Fruit fly (Drosophila melanogaster) whole organism, embryonic: ENCODE data around the gene Mst77F.

Source experiments
- Atf6 ChIP-seq: fragments of 200-800 bp; sonication (Bioruptor generic); IDR thresholded peaks from 2 replicates; pipeline ENCODE4 v1.3.6; 2022; ENCODE audit warnings: missing biosample characterization, missing genetic modification characterization
- B-H1 ChIP-seq: fragments of 200-800 bp; sonication (Bioruptor generic); IDR thresholded peaks from 3 replicates; pipeline ENCODE4 v1.3.6; 2022; ENCODE audit warnings: missing biosample characterization, missing genetic modification characterization
- Blimp-1 ChIP-seq: fragments of 200-800 bp; sonication (Bioruptor generic); optimal IDR thresholded peaks from 3 replicates; lab custom pipeline; 2018; ENCODE audit warnings: missing biosample characterization, missing genetic modification characterization, mild to moderate bottlenecking, moderate library complexity, missing genetic modification reagents
- CG10209 ChIP-seq: fragments of 200-800 bp; sonication (Bioruptor generic); optimal IDR thresholded peaks from 3 replicates; lab custom pipeline; 2017; ENCODE audit warnings: missing biosample characterization, mild to moderate bottlenecking, missing genetic modification characterization, missing genetic modification reagents
- CG10431 ChIP-seq: fragments of 200-800 bp; sonication (Bioruptor generic); optimal IDR thresholded peaks from 3 replicates; lab custom pipeline; 2018; ENCODE audit warnings: missing biosample characterization, mild to moderate bottlenecking, missing genetic modification characterization
- CG11093 ChIP-seq: fragments of 200-800 bp; sonication (Bioruptor generic); IDR thresholded peaks from 3 replicates; pipeline ENCODE4 v1.3.6; 2022; ENCODE audit warnings: missing biosample characterization, missing genetic modification characterization
- CG11695 ChIP-seq: fragments of 200-800 bp; sonication (Bioruptor generic); IDR thresholded peaks from 3 replicates; pipeline ENCODE4 v1.3.6; 2022; ENCODE audit warnings: missing biosample characterization, missing genetic modification characterization
- CG12071 ChIP-seq: fragments of 200-800 bp; sonication (Bioruptor generic); optimal IDR thresholded peaks from 3 replicates; lab custom pipeline; 2018; ENCODE audit warnings: missing biosample characterization, mild to moderate bottlenecking, missing genetic modification characterization
- CG12769 ChIP-seq: fragments of 200-800 bp; sonication (Bioruptor generic); optimal IDR thresholded peaks from 2 replicates; lab custom pipeline; 2019; ENCODE audit warnings: missing biosample characterization, mild to moderate bottlenecking, missing genetic modification characterization, moderate library complexity
- CG12942 ChIP-seq: fragments of 200-800 bp; sonication (Bioruptor generic); optimal IDR thresholded peaks from 3 replicates; lab custom pipeline; 2016; ENCODE audit warnings: missing biosample characterization, missing genetic modification characterization
- CG13296 ChIP-seq: fragments of 200-800 bp; sonication (Bioruptor generic); optimal IDR thresholded peaks from 3 replicates; lab custom pipeline; 2018; ENCODE audit warnings: missing biosample characterization, mild to moderate bottlenecking, missing genetic modification characterization
- CG13775 ChIP-seq: fragments of 200-800 bp; sonication (Bioruptor generic); optimal IDR thresholded peaks from 3 replicates; lab custom pipeline; 2017; ENCODE audit warnings: missing biosample characterization, mild to moderate bottlenecking, missing genetic modification characterization
- CG15073 ChIP-seq: fragments of 200-800 bp; sonication (Bioruptor generic); optimal IDR thresholded peaks from 2 replicates; lab custom pipeline; 2016; ENCODE audit warnings: missing biosample characterization, missing genetic modification characterization
- CG15269 ChIP-seq: fragments of 200-800 bp; sonication (Bioruptor generic); optimal IDR thresholded peaks from 2 replicates; lab custom pipeline; 2018; ENCODE audit warnings: missing biosample characterization, mild to moderate bottlenecking, missing genetic modification characterization, moderate library complexity
- CG1647 ChIP-seq: fragments of 200-800 bp; sonication (Bioruptor generic); optimal IDR thresholded peaks from 3 replicates; lab custom pipeline; 2016; ENCODE audit warnings: missing biosample characterization, missing genetic modification characterization
- CG17385 ChIP-seq: fragments of 200-800 bp; sonication (Bioruptor generic); optimal IDR thresholded peaks from 3 replicates; lab custom pipeline; 2018; ENCODE audit warnings: missing biosample characterization, mild to moderate bottlenecking, missing genetic modification characterization
- CG2889 ChIP-seq: fragments of 200-800 bp; sonication (Bioruptor generic); IDR thresholded peaks from 3 replicates; pipeline ENCODE4 v1.3.6; 2022; ENCODE audit warnings: missing biosample characterization, missing genetic modification characterization
- CG32532 ChIP-seq: fragments of 200-800 bp; sonication (Bioruptor generic); IDR thresholded peaks from 2 replicates; pipeline ENCODE4 v1.3.6; 2022; ENCODE audit warnings: missing biosample characterization, missing genetic modification characterization
- CG34224 ChIP-seq: fragments of 200-800 bp; sonication (Bioruptor generic); IDR thresholded peaks from 3 replicates; pipeline ENCODE4 v1.3.6; 2022; ENCODE audit warnings: missing biosample characterization, missing genetic modification characterization; ENCODE audit not compliant: partially characterized antibody
- CG6813 ChIP-seq: fragments of 200-800 bp; sonication (Bioruptor generic); optimal IDR thresholded peaks from 2 replicates; lab custom pipeline; 2017; ENCODE audit warnings: missing biosample characterization, missing genetic modification characterization, mild to moderate bottlenecking, moderate library complexity, missing genetic modification reagents
- CG9817 ChIP-seq: fragments of 200-800 bp; sonication (Bioruptor generic); optimal IDR thresholded peaks from 2 replicates; lab custom pipeline; 2018; ENCODE audit warnings: missing biosample characterization, mild to moderate bottlenecking, missing genetic modification characterization, moderate library complexity
- CHES-1-like ChIP-seq: fragments of 200-800 bp; sonication (Bioruptor generic); optimal IDR thresholded peaks from 2 replicates; lab custom pipeline; 2016; ENCODE audit warnings: missing biosample characterization, missing genetic modification characterization
- Dbx ChIP-seq: fragments of 200-800 bp; sonication (Bioruptor generic); IDR thresholded peaks from 3 replicates; pipeline ENCODE4 v1.3.6; 2022; ENCODE audit warnings: missing biosample characterization, missing genetic modification characterization
- ERR ChIP-seq: fragments of 200-800 bp; sonication (Bioruptor generic); optimal IDR thresholded peaks from 2 replicates; lab custom pipeline; 2016; ENCODE audit warnings: missing biosample characterization, missing genetic modification characterization
- HHEX ChIP-seq: fragments of 200-800 bp; sonication (Bioruptor generic); optimal IDR thresholded peaks from 3 replicates; lab custom pipeline; 2017; ENCODE audit warnings: missing biosample characterization, mild to moderate bottlenecking, missing genetic modification characterization, missing genetic modification reagents
- MBD-R2 ChIP-seq: fragments of 200-800 bp; sonication (Bioruptor generic); IDR thresholded peaks from 2 replicates; pipeline ENCODE4 v1.3.6; 2022; ENCODE audit warnings: missing biosample characterization, missing genetic modification characterization
- Meics ChIP-seq: fragments of 200-800 bp; sonication (Bioruptor generic); optimal IDR thresholded peaks from 2 replicates; lab custom pipeline; 2017; ENCODE audit warnings: missing biosample characterization, mild to moderate bottlenecking, missing genetic modification characterization
- Nf-YB ChIP-seq: fragments of 200-800 bp; sonication (Bioruptor generic); optimal IDR thresholded peaks from 3 replicates; lab custom pipeline; 2019; ENCODE audit warnings: missing biosample characterization, mild to moderate bottlenecking, missing genetic modification characterization, moderate library complexity
- Poxn ChIP-seq: fragments of 200-800 bp; sonication (Bioruptor generic); IDR thresholded peaks from 2 replicates; pipeline ENCODE4 v1.3.6; 2022; ENCODE audit warnings: missing biosample characterization, missing genetic modification characterization
- TFAM ChIP-seq: fragments of 200-800 bp; sonication (Bioruptor generic); optimal IDR thresholded peaks from 2 replicates; lab custom pipeline; 2017; ENCODE audit warnings: missing biosample characterization, missing genetic modification characterization, inconsistent platforms
- Xbp1 ChIP-seq: fragments of 200-800 bp; sonication (Bioruptor generic); optimal IDR thresholded peaks from 3 replicates; lab custom pipeline; 2016; ENCODE audit warnings: missing biosample characterization, mild to moderate bottlenecking, missing genetic modification characterization
- ab ChIP-seq: fragments of 200-800 bp; sonication (Bioruptor generic); optimal IDR thresholded peaks from 2 replicates; lab custom pipeline; 2016; ENCODE audit warnings: missing biosample characterization, missing genetic modification characterization
- amos ChIP-seq: fragments of 200-800 bp; sonication (Bioruptor generic); IDR thresholded peaks from 2 replicates; pipeline ENCODE4 v1.3.6; 2022; ENCODE audit warnings: missing biosample characterization, missing genetic modification characterization; ENCODE audit not compliant: partially characterized antibody
- dysf ChIP-seq: fragments of 200-800 bp; sonication (Bioruptor generic); IDR thresholded peaks from 3 replicates; pipeline ENCODE4 v1.3.6; 2022; ENCODE audit warnings: missing biosample characterization, missing genetic modification characterization
- fd96Cb ChIP-seq: fragments of 200-800 bp; sonication (Bioruptor generic); optimal IDR thresholded peaks from 2 replicates; lab custom pipeline; 2018; ENCODE audit warnings: missing biosample characterization, mild to moderate bottlenecking, missing genetic modification characterization, moderate library complexity
- ftz-f1 ChIP-seq: fragments of 200-800 bp; sonication (Bioruptor generic); optimal IDR thresholded peaks from 2 replicates; lab custom pipeline; 2016; ENCODE audit warnings: missing biosample characterization, missing genetic modification characterization
- gsb ChIP-seq: fragments of 200-800 bp; sonication (Bioruptor generic); IDR thresholded peaks from 2 replicates; pipeline ENCODE4 v1.3.6; 2022; ENCODE audit warnings: missing biosample characterization, missing genetic modification characterization
- jing ChIP-seq: fragments of 200-800 bp; sonication (Bioruptor generic); optimal IDR thresholded peaks from 2 replicates; lab custom pipeline; 2018; ENCODE audit warnings: missing biosample characterization, mild to moderate bottlenecking, missing genetic modification characterization
- lab ChIP-seq: fragments of 200-800 bp; sonication (Bioruptor generic); optimal IDR thresholded peaks from 3 replicates; lab custom pipeline; 2017; ENCODE audit warnings: missing biosample characterization, missing genetic modification characterization, mild to moderate bottlenecking, moderate library complexity, missing genetic modification reagents
- mam ChIP-seq: fragments of 200-800 bp; sonication (Bioruptor generic); optimal IDR thresholded peaks from 3 replicates; lab custom pipeline; 2016; ENCODE audit warnings: missing biosample characterization, missing genetic modification characterization
- nerfin-2 ChIP-seq: fragments of 200-800 bp; sonication (Bioruptor generic); IDR thresholded peaks from 2 replicates; pipeline ENCODE4 v1.3.6; 2022; ENCODE audit warnings: missing biosample characterization, missing genetic modification characterization; ENCODE audit not compliant: partially characterized antibody
- pita ChIP-seq: fragments of 200-800 bp; sonication (Bioruptor generic); optimal IDR thresholded peaks from 2 replicates; lab custom pipeline; 2017; ENCODE audit warnings: missing biosample characterization, mild to moderate bottlenecking, missing genetic modification characterization
- sim ChIP-seq: fragments of 200-800 bp; sonication (Bioruptor generic); IDR thresholded peaks from 2 replicates; pipeline ENCODE4 v1.3.6; 2022; ENCODE audit warnings: missing biosample characterization, missing genetic modification characterization
- slbo ChIP-seq: fragments of 200-800 bp; sonication (Bioruptor generic); IDR thresholded peaks from 2 replicates; pipeline ENCODE4 v1.3.6; 2022; ENCODE audit warnings: missing biosample characterization, missing genetic modification characterization
- ssp ChIP-seq: fragments of 200-800 bp; sonication (Bioruptor generic); IDR thresholded peaks from 2 replicates; pipeline ENCODE4 v1.3.6; 2022; ENCODE audit warnings: missing biosample characterization, missing genetic modification characterization
- stc ChIP-seq: fragments of 200-800 bp; sonication (Bioruptor generic); IDR thresholded peaks from 2 replicates; pipeline ENCODE4 v1.3.6; 2022; ENCODE audit warnings: missing biosample characterization, missing genetic modification characterization
- twi ChIP-seq: fragments of 200-800 bp; optimal IDR thresholded peaks from 2 replicates; lab custom pipeline; 2019; ENCODE audit warnings: missing biosample characterization, mild to moderate bottlenecking, missing genetic modification characterization, moderate library complexity
- wek ChIP-seq: fragments of 200-800 bp; sonication (Bioruptor generic); optimal IDR thresholded peaks from 3 replicates; lab custom pipeline; 2018; ENCODE audit warnings: missing biosample characterization, mild to moderate bottlenecking, missing genetic modification characterization, moderate library complexity
- zfh1 ChIP-seq: fragments of 200-800 bp; sonication (Bioruptor generic); IDR thresholded peaks from 3 replicates; pipeline ENCODE4 v1.3.6; 2022; ENCODE audit warnings: missing biosample characterization, missing genetic modification characterization

The Mst77F gene

dm6 chr3L:20771891-20772646, 45.8 kb downstream of the Mst77F start (continued):
- TF ChIP-seq Nf-YB (GFP tag; lab: Kevin White, UChicago) = peak; percentile 51
- TF ChIP-seq twi = peak; percentile 38
- peak; percentile 75 for TF ChIP-seq CG13775 (GFP tag; lab: Kevin White, UChicago)
- TF ChIP-seq TFAM (GFP tag; lab: Kevin White, UChicago) = no peak
- TF ChIP-seq B-H1 (GFP tag; lab: Robert Waterston, UW) = peak; percentile 71
- no peak; the same call in 2 of the 3 replicates for TF ChIP-seq CG34224 (GFP tag; lab: Robert Waterston, UW)
- TF ChIP-seq CG11695 (GFP tag; lab: Robert Waterston, UW) = peak; percentile 89
- no peak for TF ChIP-seq CG15073
- peak; percentile 80 for TF ChIP-seq Blimp-1
- peak; percentile 46; the same call in 1 of the 2 replicates for TF ChIP-seq MBD-R2 (GFP tag; lab: Robert Waterston, UW)
- TF ChIP-seq Dbx (GFP tag; lab: Robert Waterston, UW) = peak; percentile 73
- peak; percentile 85 for TF ChIP-seq CG12071 (GFP tag; lab: Kevin White, UChicago)
- peak; percentile 80 for TF ChIP-seq Atf6 (GFP tag; lab: Robert Waterston, UW)
- peak; percentile 88 for TF ChIP-seq CG12769 (tag; lab: Kevin White, UChicago)
- 0 out of 2 replicates have a peak, but pooled peaks have one; percentile 38 for TF ChIP-seq ssp (GFP tag; lab: Robert Waterston, UW)
- peak; percentile 88 for TF ChIP-seq lab (GFP tag; lab: Kevin White, UChicago)
- TF ChIP-seq CHES-1-like (GFP tag; lab: Kevin White, UChicago) = peak; percentile 73
- peak; percentile 49; the same call in 1 of the 3 replicates for TF ChIP-seq CG11093 (GFP tag; lab: Robert Waterston, UW)
- no peak for TF ChIP-seq nerfin-2 (GFP tag; lab: Robert Waterston, UW)
- peak; percentile 64 for TF ChIP-seq mam (GFP tag; lab: Kevin White, UChicago)
- peak; percentile 53 for TF ChIP-seq jing
- peak; percentile 58; the same call in 1 of the 2 replicates for TF ChIP-seq sim (GFP tag; lab: Robert Waterston, UW)
- peak; percentile 81 for TF ChIP-seq HHEX (GFP tag; lab: Kevin White, UChicago)
- peak; percentile 30 for TF ChIP-seq CG9817 (tag; lab: Kevin White, UChicago)
- TF ChIP-seq wek = peak; percentile 73
- peak; percentile 84 for TF ChIP-seq Meics
- TF ChIP-seq CG10209 (GFP tag; lab: Kevin White, UChicago) = peak; percentile 77
- peak; percentile 79 for TF ChIP-seq zfh1 (GFP tag; lab: Robert Waterston, UW)
- TF ChIP-seq CG6813 (GFP tag; lab: Kevin White, UChicago) = peak; percentile 70
- 0 out of 3 replicates have a peak, but pooled peaks have one; percentile 47 for TF ChIP-seq CG2889 (GFP tag; lab: Robert Waterston, UW)
- peak; percentile 78 for TF ChIP-seq CG15269 (tag; lab: Kevin White, UChicago)
- TF ChIP-seq Poxn (GFP tag; lab: Robert Waterston, UW) = no peak
- peak; percentile 64 for TF ChIP-seq CG12942 (GFP tag; lab: Kevin White, UChicago)
- TF ChIP-seq CG32532 (GFP tag; lab: Robert Waterston, UW) = peak; percentile 89
- peak; percentile 84 for TF ChIP-seq stc (GFP tag; lab: Robert Waterston, UW)
- TF ChIP-seq dysf (GFP tag; lab: Robert Waterston, UW) = peak; percentile 81
- peak; percentile 46 for TF ChIP-seq CG1647 (GFP tag; lab: Kevin White, UChicago)
- no peak for TF ChIP-seq amos (GFP tag; lab: Robert Waterston, UW)
- TF ChIP-seq Xbp1 = peak; percentile 83
- peak; percentile 57 for TF ChIP-seq gsb (GFP tag; lab: Robert Waterston, UW)
- TF ChIP-seq CG10431 (GFP tag; lab: Kevin White, UChicago) = no peak
- TF ChIP-seq ERR = peak; percentile 44
- TF ChIP-seq CG17385 (GFP tag; lab: Kevin White, UChicago) = peak; percentile 65
- peak; percentile 73 for TF ChIP-seq fd96Cb
- TF ChIP-seq ab (GFP tag; lab: Kevin White, UChicago) = no peak
- peak; percentile 60 for TF ChIP-seq CG13296 (GFP tag; lab: Kevin White, UChicago)
- TF ChIP-seq ftz-f1 = peak; percentile 23
- no peak for TF ChIP-seq pita (GFP tag; lab: Kevin White, UChicago)
- TF ChIP-seq slbo (GFP tag; lab: Robert Waterston, UW) = peak; percentile 75
